Worm (Caenorhabditis elegans) whole organism, L1 larva: Measurements from ENCODE around the gene T06F4.1.

ENCODE experiments used
- C04F5.9 ChIP-seq: sonication (generic microtip); optimal IDR thresholded peaks from 2 replicates; lab custom pipeline; 2016; ENCODE audit warnings: missing genetic modification characterization, missing compliant biosample characterization
- Y116A8C.19 ChIP-seq: sonication (generic microtip); optimal IDR thresholded peaks from 2 replicates; lab custom pipeline; 2016; ENCODE audit warnings: missing compliant biosample characterization, missing genetic modification characterization, borderline replicate concordance
- ama-1 ChIP-seq: fragments of 150-350 bp; optimal IDR thresholded peaks from 2 replicates; lab custom pipeline; 2014
- blmp-1 ChIP-seq: fragments of 150-350 bp; optimal IDR thresholded peaks from 2 replicates; lab custom pipeline; 2014; ENCODE audit warnings: missing biosample characterization, missing genetic modification characterization
- ceh-82 ChIP-seq, 3 experiments: fragments of 150-350 bp in 1 of 3; sonication (generic microtip) in 2 of 3; optimal IDR thresholded peaks; 2 replicates each; lab custom pipeline; 2014 to 2017; ENCODE audit warnings: missing biosample characterization in 3 of 3, missing genetic modification characterization in 3 of 3
- ceh-90 ChIP-seq: sonication (generic microtip); optimal IDR thresholded peaks from 2 replicates; lab custom pipeline; 2016; ENCODE audit warnings: missing genetic modification characterization, missing compliant biosample characterization
- ces-1 ChIP-seq: fragments of 150-350 bp; optimal IDR thresholded peaks from 2 replicates; lab custom pipeline; 2014; ENCODE audit warnings: missing biosample characterization, missing genetic modification reagents, missing genetic modification characterization
- dpl-1 ChIP-seq, 3 experiments: fragments of 150-350 bp in 2 of 3; sonication (generic microtip) in 1 of 3; optimal IDR thresholded peaks; 2 replicates each; lab custom pipeline; 2014 to 2017; ENCODE audit warnings: missing biosample characterization in 3 of 3, missing genetic modification characterization in 3 of 3, missing genetic modification reagents in 3 of 3
- efl-1 ChIP-seq, 4 experiments: fragments of 150-350 bp; optimal IDR thresholded peaks in 3 of 4; peaks in 1 of 4; 1 replicate in 1 of 4; 2 replicates in 3 of 4; lab custom pipeline; 2014; ENCODE audit warnings: missing biosample characterization in 2 of 4, missing genetic modification characterization in 2 of 4, missing genetic modification reagents in 2 of 4
- efl-3 ChIP-seq: fragments of 200-800 bp; sonication (Bioruptor generic); optimal IDR thresholded peaks from 2 replicates; lab custom pipeline; 2018; ENCODE audit warnings: mild to moderate bottlenecking, missing genetic modification characterization, missing compliant biosample characterization
- elt-2 ChIP-seq: sonication (generic microtip); optimal IDR thresholded peaks from 2 replicates; lab custom pipeline; 2016; ENCODE audit warnings: missing genetic modification characterization, mild to moderate bottlenecking, inconsistent platforms, missing compliant biosample characterization, missing genetic modification reagents
- fkh-10 ChIP-seq: sonication (generic microtip); optimal IDR thresholded peaks from 2 replicates; lab custom pipeline; 2017; ENCODE audit warnings: missing biosample characterization, missing genetic modification reagents, missing genetic modification characterization
- fkh-8 ChIP-seq: sonication (generic microtip); optimal IDR thresholded peaks from 2 replicates; lab custom pipeline; 2016; ENCODE audit warnings: mild to moderate bottlenecking, missing genetic modification characterization, missing compliant biosample characterization
- hpl-2 ChIP-seq: fragments of 150-350 bp; optimal IDR thresholded peaks from 2 replicates; lab custom pipeline; 2014; ENCODE audit warnings: missing biosample characterization, missing genetic modification reagents, missing genetic modification characterization
- irx-1 ChIP-seq: sonication (generic microtip); optimal IDR thresholded peaks from 2 replicates; lab custom pipeline; 2016; ENCODE audit warnings: missing genetic modification characterization, missing compliant biosample characterization
- jun-1 ChIP-seq: fragments of 150-350 bp; optimal IDR thresholded peaks from 2 replicates; lab custom pipeline; 2014; ENCODE audit warnings: missing biosample characterization, missing genetic modification reagents, missing genetic modification characterization
- lin-14 ChIP-seq: fragments of 200-800 bp; sonication (Bioruptor generic); optimal IDR thresholded peaks from 2 replicates; lab custom pipeline; 2018; ENCODE audit warnings: mild to moderate bottlenecking, missing genetic modification characterization, moderate library complexity, missing compliant biosample characterization
- lin-15B ChIP-seq: fragments of 150-350 bp; sonication (generic microtip); optimal IDR thresholded peaks from 3 replicates; lab custom pipeline; 2014; ENCODE audit warnings: missing biosample characterization, missing genetic modification characterization
- lin-35 ChIP-seq, 2 experiments: fragments of 150-350 bp; optimal IDR thresholded peaks; 2 replicates each; lab custom pipeline; 2014; ENCODE audit warnings: missing biosample characterization in 2 of 2, missing genetic modification characterization in 2 of 2, missing genetic modification reagents in 2 of 2
- lin-39 ChIP-seq: fragments of 150-350 bp; optimal IDR thresholded peaks from 2 replicates; lab custom pipeline; 2014; ENCODE audit warnings: missing biosample characterization, missing genetic modification reagents, missing genetic modification characterization
- lsy-2 ChIP-seq, 2 experiments: fragments of 150-350 bp; optimal IDR thresholded peaks; 2 replicates each; lab custom pipeline; 2014; ENCODE audit warnings: missing biosample characterization in 2 of 2, missing genetic modification characterization in 2 of 2
- mdl-1 ChIP-seq, 2 experiments: fragments of 150-350 bp; optimal IDR thresholded peaks; 2 replicates each; lab custom pipeline; 2014 to 2017; ENCODE audit warnings: missing biosample characterization in 2 of 2, missing genetic modification characterization in 2 of 2, inconsistent platforms in 1 of 2
- mef-2 ChIP-seq: fragments of 150-350 bp; optimal IDR thresholded peaks from 2 replicates; lab custom pipeline; 2014; ENCODE audit warnings: missing biosample characterization, missing genetic modification characterization
- mep-1 ChIP-seq: fragments of 150-350 bp; optimal IDR thresholded peaks from 2 replicates; lab custom pipeline; 2014; ENCODE audit warnings: missing biosample characterization, missing genetic modification characterization
- nhr-11 ChIP-seq: fragments of 150-350 bp; optimal IDR thresholded peaks from 2 replicates; lab custom pipeline; 2014; ENCODE audit warnings: missing biosample characterization, missing genetic modification characterization
- nhr-12 ChIP-seq: sonication (generic microtip); optimal IDR thresholded peaks from 2 replicates; lab custom pipeline; 2017; ENCODE audit warnings: missing biosample characterization, missing genetic modification characterization
- nhr-19 ChIP-seq: fragments of 200-800 bp; sonication (Bioruptor generic); conservative IDR thresholded peaks from 2 replicates; pipeline ENCODE4 v1.3.6; 2022; ENCODE audit warnings: missing genetic modification characterization, missing compliant biosample characterization
- nhr-20 ChIP-seq: sonication (generic microtip); optimal IDR thresholded peaks from 2 replicates; lab custom pipeline; 2016; ENCODE audit warnings: mild to moderate bottlenecking, missing genetic modification characterization, missing compliant biosample characterization
- nhr-237 ChIP-seq: fragments of 150-350 bp; optimal IDR thresholded peaks from 2 replicates; lab custom pipeline; 2014; ENCODE audit warnings: missing biosample characterization, missing genetic modification characterization
- nhr-28 ChIP-seq: fragments of 150-350 bp; optimal IDR thresholded peaks from 2 replicates; lab custom pipeline; 2014; ENCODE audit warnings: missing biosample characterization, missing genetic modification characterization
- nhr-47 ChIP-seq: sonication (generic microtip); optimal IDR thresholded peaks from 2 replicates; lab custom pipeline; 2016; ENCODE audit warnings: mild to moderate bottlenecking, missing genetic modification characterization, moderate library complexity, missing compliant biosample characterization
- nhr-71 ChIP-seq: sonication (generic microtip); optimal IDR thresholded peaks from 2 replicates; lab custom pipeline; 2016; ENCODE audit warnings: mild to moderate bottlenecking, missing genetic modification characterization, moderate library complexity, missing compliant biosample characterization
- nhr-76 ChIP-seq: sonication (generic microtip); optimal IDR thresholded peaks from 2 replicates; lab custom pipeline; 2017; ENCODE audit warnings: missing biosample characterization, missing genetic modification characterization
- nhr-77 ChIP-seq: fragments of 150-350 bp; optimal IDR thresholded peaks from 2 replicates; lab custom pipeline; 2014; ENCODE audit warnings: missing biosample characterization, missing genetic modification characterization
- nhr-85 ChIP-seq: sonication (generic microtip); peaks from one replicate; lab custom pipeline; 2016; ENCODE audit warnings: missing genetic modification characterization, inconsistent platforms, missing compliant biosample characterization
- nhr-90 ChIP-seq: sonication (generic microtip); optimal IDR thresholded peaks from 2 replicates; lab custom pipeline; 2016; ENCODE audit warnings: mild to moderate bottlenecking, missing genetic modification characterization, missing compliant biosample characterization; ENCODE audit not compliant: poor library complexity
- rnt-1 ChIP-seq: sonication (generic microtip); optimal IDR thresholded peaks from 2 replicates; lab custom pipeline; 2016; ENCODE audit warnings: mild to moderate bottlenecking, missing genetic modification characterization, moderate library complexity, missing compliant biosample characterization
- skn-1 ChIP-seq: fragments of 150-350 bp; optimal IDR thresholded peaks from 2 replicates; lab custom pipeline; 2014; ENCODE audit warnings: missing biosample characterization, missing genetic modification characterization
- snpc-4 ChIP-seq: fragments of 150-350 bp; optimal IDR thresholded peaks from 2 replicates; lab custom pipeline; 2014; ENCODE audit warnings: missing biosample characterization, missing genetic modification characterization
- snu-23 ChIP-seq: sonication (generic microtip); optimal IDR thresholded peaks from 2 replicates; lab custom pipeline; 2016; ENCODE audit warnings: missing genetic modification characterization, missing compliant biosample characterization
- sup-37 ChIP-seq: fragments of 200-800 bp; sonication (Bioruptor generic); optimal IDR thresholded peaks from 2 replicates; lab custom pipeline; 2018; ENCODE audit warnings: mild to moderate bottlenecking, missing genetic modification characterization, missing compliant biosample characterization
- swsn-7 ChIP-seq: sonication (generic microtip); optimal IDR thresholded peaks from 2 replicates; lab custom pipeline; 2016; ENCODE audit warnings: missing genetic modification characterization, missing compliant biosample characterization
- tlp-1 ChIP-seq: fragments of 150-350 bp; optimal IDR thresholded peaks from 2 replicates; lab custom pipeline; 2014; ENCODE audit warnings: missing biosample characterization, missing genetic modification characterization
- unc-30 ChIP-seq: sonication (generic microtip); optimal IDR thresholded peaks from 2 replicates; lab custom pipeline; 2017; ENCODE audit warnings: missing biosample characterization, missing genetic modification characterization
- unc-86 ChIP-seq: sonication (generic microtip); optimal IDR thresholded peaks from 2 replicates; lab custom pipeline; 2016; ENCODE audit warnings: missing genetic modification characterization, missing compliant biosample characterization
- xbp-1 ChIP-seq: sonication (generic microtip); optimal IDR thresholded peaks from 2 replicates; lab custom pipeline; 2016; ENCODE audit warnings: missing genetic modification characterization, missing compliant biosample characterization

The T06F4.1 gene

ce11 chrX:4018566-4019182 is 60.5 kb downstream of the T06F4.1 start (continued):
- TF ChIP-seq efl-3 (GFP tag; lab: Kevin White, UChicago) (no peak), sup-37 (GFP tag; lab: Kevin White, UChicago) (no peak), nhr-28 (tag; lab: Kevin White, UChicago) (no peak), ama-1 (lab: Kevin White, UChicago) (no peak), xbp-1 (tag; lab: Kevin White, UChicago) (no peak), nhr-237 (tag; lab: Kevin White, UChicago) (no peak), ces-1 (no peak), nhr-77 (no peak), nhr-90 (peak; percentile 13), unc-86 (tag; lab: Kevin White, UChicago) (no peak), nhr-19 (GFP tag; lab: Robert Waterston, UW) (no peak), nhr-71 (tag; lab: Kevin White, UChicago) (peak; percentile 35)

ce11 chrX:4017576-4018309 is 61.4 kb downstream of the T06F4.1 start:
- TF ChIP-seq efl-1 (optimal IDR thresholded peaks at IDR 0.05; lab: Kevin White, UChicago) (no peak), efl-1 (GFP tag; optimal IDR thresholded peaks at IDR 0.05 in 1 of 2; lab: Kevin White, UChicago) (peak in 1 of 2 experiments; percentile 51), lin-15B (no peak), ceh-90 (no peak), lin-14 (GFP tag; lab: Kevin White, UChicago) (peak; percentile 78), elt-2 (no peak)

- TF ChIP-seq C04F5.9: no peak
- TF ChIP-seq efl-1 (optimal IDR thresholded peaks at IDR 0.05; lab: Kevin White, UChicago): peak in 1 of 2 experiments; percentile 14
- no peak for TF ChIP-seq efl-1 (GFP tag; optimal IDR thresholded peaks at IDR 0.05 in 1 of 2; lab: Kevin White, UChicago)
- TF ChIP-seq xbp-1 (tag; lab: Kevin White, UChicago): peak; percentile 40
- TF ChIP-seq Y116A8C.19: no peak
- no peak for TF ChIP-seq unc-30
- no peak for TF ChIP-seq mef-2 (tag; lab: Kevin White, UChicago)
- peak; percentile 12 for TF ChIP-seq unc-86 (tag; lab: Kevin White, UChicago)
- peak; percentile 76 for TF ChIP-seq mep-1 (tag; lab: Kevin White, UChicago)
- peak; percentile 63 for TF ChIP-seq nhr-71 (tag; lab: Kevin White, UChicago)
- no peak for TF ChIP-seq nhr-76 (tag; lab: Kevin White, UChicago)
- TF ChIP-seq swsn-7 (tag; lab: Kevin White, UChicago): peak; percentile 43
- no peak for TF ChIP-seq elt-2
- TF ChIP-seq fkh-8 (tag; lab: Kevin White, UChicago): peak; percentile 56
- peak; percentile 96 for TF ChIP-seq lin-14 (GFP tag; lab: Kevin White, UChicago)
- peak in 1 of 3 experiments; percentile 10 for TF ChIP-seq dpl-1 (GFP tag; optimal IDR thresholded peaks at IDR 0.05; lab: Kevin White, UChicago)
- no peak for TF ChIP-seq nhr-28 (tag; lab: Kevin White, UChicago)
- peak; percentile 33 to 36 for TF ChIP-seq lin-35 (GFP tag; optimal IDR thresholded peaks at IDR 0.05; lab: Kevin White, UChicago)
- TF ChIP-seq hpl-2 (GFP tag; lab: Kevin White, UChicago): no peak
- TF ChIP-seq tlp-1 (tag; lab: Kevin White, UChicago): no peak
- TF ChIP-seq nhr-19 (GFP tag; lab: Robert Waterston, UW): no peak
- peak; percentile 36 for TF ChIP-seq blmp-1
- TF ChIP-seq lsy-2 (tag; optimal IDR thresholded peaks at IDR 0.05; lab: Kevin White, UChicago): peak in 1 of 2 experiments; percentile 65
- peak; percentile 43 for TF ChIP-seq nhr-47 (tag; lab: Kevin White, UChicago)
- TF ChIP-seq irx-1: no peak
- TF ChIP-seq nhr-90: peak; percentile 11
- TF ChIP-seq lin-39 (tag; lab: Kevin White, UChicago): no peak
- TF ChIP-seq nhr-20: peak; percentile 64
- TF ChIP-seq snpc-4: peak; percentile 29
- peak; percentile 62 for TF ChIP-seq snu-23 (GFP tag; lab: Kevin White, UChicago)
- peak; percentile 71 for TF ChIP-seq fkh-10 (GFP tag; lab: Kevin White, UChicago)
- TF ChIP-seq nhr-77: peak; percentile 69
- peak; percentile 87 for TF ChIP-seq skn-1 (tag; lab: Kevin White, UChicago)
- no peak for TF ChIP-seq nhr-12 (tag; lab: Kevin White, UChicago)
- TF ChIP-seq ceh-82 (tag; optimal IDR thresholded peaks at IDR 0.05; lab: Kevin White, UChicago): peak in 2 of 3 experiments; percentile 22 to 65
- peak; percentile 47 for TF ChIP-seq jun-1 (tag; lab: Kevin White, UChicago)
- TF ChIP-seq nhr-85: peak; percentile 80
- TF ChIP-seq mdl-1 (tag; optimal IDR thresholded peaks at IDR 0.05; lab: Kevin White, UChicago): peak in 1 of 2 experiments; percentile 69
- TF ChIP-seq nhr-11 (tag; lab: Kevin White, UChicago): no peak
- peak; percentile 53 for TF ChIP-seq rnt-1 (tag; lab: Kevin White, UChicago)
These were observed 63.1 kb downstream of the T06F4.1 start, which contains the start of gene hrg-1 for ce11 chrX:4016113-4016512. Gene hrg-1 (minus strand): TSS chrX:4016221.
